Fruit fly (Drosophila melanogaster) whole organism, embryonic: ENCODE measurements around the gene CG34269.

Experiments
- Atf-2 ChIP-seq: fragments of 200-800 bp; sonication (Bioruptor generic); optimal IDR thresholded peaks from 2 replicates; lab custom pipeline; 2016; ENCODE audit warnings: missing biosample characterization, missing genetic modification characterization
- Atf6 ChIP-seq: fragments of 200-800 bp; sonication (Bioruptor generic); IDR thresholded peaks from 2 replicates; pipeline ENCODE4 v1.3.6; 2022; ENCODE audit warnings: missing biosample characterization, missing genetic modification characterization
- C15 ChIP-seq: fragments of 200-800 bp; sonication (Bioruptor generic); IDR thresholded peaks from 3 replicates; pipeline ENCODE4 v1.3.6; 2022; ENCODE audit warnings: missing biosample characterization, missing genetic modification characterization
- CG12104 ChIP-seq: fragments of 200-800 bp; sonication (Bioruptor generic); optimal IDR thresholded peaks from 3 replicates; lab custom pipeline; 2016; ENCODE audit warnings: missing biosample characterization, missing genetic modification characterization
- CG12744 ChIP-seq: fragments of 200-800 bp; sonication (Bioruptor generic); optimal IDR thresholded peaks from 2 replicates; lab custom pipeline; 2016; ENCODE audit warnings: missing biosample characterization, missing genetic modification characterization
- CG15479 ChIP-seq: fragments of 200-800 bp; sonication (Bioruptor generic); optimal IDR thresholded peaks from 3 replicates; lab custom pipeline; 2019; ENCODE audit warnings: missing biosample characterization, mild to moderate bottlenecking, missing genetic modification characterization, moderate library complexity
- CG16863 ChIP-seq: fragments of 200-800 bp; sonication (Bioruptor generic); optimal IDR thresholded peaks from 3 replicates; lab custom pipeline; 2016; ENCODE audit warnings: missing biosample characterization, missing genetic modification characterization
- CG30431 ChIP-seq: fragments of 200-800 bp; sonication (Bioruptor generic); optimal IDR thresholded peaks from 2 replicates; lab custom pipeline; 2017; ENCODE audit warnings: missing biosample characterization, missing genetic modification characterization
- CG3407 ChIP-seq: fragments of 200-800 bp; sonication (Bioruptor generic); optimal IDR thresholded peaks from 2 replicates; lab custom pipeline; 2018; ENCODE audit warnings: missing biosample characterization, mild to moderate bottlenecking, missing genetic modification characterization
- CG4404 ChIP-seq: fragments of 200-800 bp; sonication (Bioruptor generic); IDR thresholded peaks from 2 replicates; pipeline ENCODE4 v1.3.6; 2022; ENCODE audit warnings: missing biosample characterization, missing genetic modification characterization
- CG4730 ChIP-seq: fragments of 200-800 bp; sonication (Bioruptor generic); IDR thresholded peaks from 2 replicates; pipeline ENCODE4 v1.3.6; 2022; ENCODE audit warnings: missing biosample characterization, missing genetic modification characterization
- CG7271 ChIP-seq: fragments of 200-800 bp; sonication (Bioruptor generic); optimal IDR thresholded peaks from 2 replicates; lab custom pipeline; 2018; ENCODE audit warnings: missing biosample characterization, mild to moderate bottlenecking, missing genetic modification characterization, moderate library complexity
- CG7357 ChIP-seq: fragments of 200-800 bp; sonication (Bioruptor generic); IDR thresholded peaks from 3 replicates; pipeline ENCODE4 v1.3.6; 2022; ENCODE audit warnings: missing biosample characterization, missing genetic modification characterization
- CG7963 ChIP-seq: fragments of 200-800 bp; sonication (Bioruptor generic); IDR thresholded peaks from 3 replicates; pipeline ENCODE4 v1.3.6; 2022; ENCODE audit warnings: missing biosample characterization, missing genetic modification characterization; ENCODE audit not compliant: partially characterized antibody
- CG9215 ChIP-seq: fragments of 200-800 bp; sonication (Bioruptor generic); IDR thresholded peaks from 2 replicates; pipeline ENCODE4 v1.3.6; 2022; ENCODE audit warnings: missing biosample characterization, missing genetic modification characterization
- CG9727 ChIP-seq: fragments of 200-800 bp; sonication (Bioruptor generic); optimal IDR thresholded peaks from 3 replicates; lab custom pipeline; 2017; ENCODE audit warnings: missing biosample characterization, mild to moderate bottlenecking, missing genetic modification characterization
- CG9817 ChIP-seq: fragments of 200-800 bp; sonication (Bioruptor generic); optimal IDR thresholded peaks from 2 replicates; lab custom pipeline; 2018; ENCODE audit warnings: missing biosample characterization, mild to moderate bottlenecking, missing genetic modification characterization, moderate library complexity
- CTCF ChIP-seq: fragments of 200-800 bp; sonication (Bioruptor generic); optimal IDR thresholded peaks from 2 replicates; lab custom pipeline; 2017; ENCODE audit warnings: missing biosample characterization, mild to moderate bottlenecking, missing genetic modification characterization, moderate library complexity
- D19B ChIP-seq: fragments of 200-800 bp; sonication (Bioruptor generic); optimal IDR thresholded peaks from 2 replicates; lab custom pipeline; 2017; ENCODE audit warnings: missing biosample characterization, mild to moderate bottlenecking, missing genetic modification characterization
- Dbx ChIP-seq: fragments of 200-800 bp; sonication (Bioruptor generic); IDR thresholded peaks from 3 replicates; pipeline ENCODE4 v1.3.6; 2022; ENCODE audit warnings: missing biosample characterization, missing genetic modification characterization
- HHEX ChIP-seq: fragments of 200-800 bp; sonication (Bioruptor generic); optimal IDR thresholded peaks from 3 replicates; lab custom pipeline; 2017; ENCODE audit warnings: missing biosample characterization, mild to moderate bottlenecking, missing genetic modification characterization, missing genetic modification reagents
- Hsf ChIP-seq: fragments of 200-800 bp; sonication (Bioruptor generic); optimal IDR thresholded peaks from 3 replicates; lab custom pipeline; 2016; ENCODE audit warnings: missing biosample characterization, missing genetic modification characterization
- Jarid2 ChIP-seq: fragments of 200-800 bp; sonication (Bioruptor generic); optimal IDR thresholded peaks from 3 replicates; lab custom pipeline; 2017; ENCODE audit warnings: mild to moderate bottlenecking, missing biosample characterization, missing genetic modification reagents, missing genetic modification characterization
- NC2α ChIP-seq: fragments of 200-800 bp; sonication (Bioruptor generic); optimal IDR thresholded peaks from 2 replicates; lab custom pipeline; 2016; ENCODE audit warnings: missing biosample characterization, missing genetic modification characterization
- NFAT ChIP-seq: fragments of 200-800 bp; sonication (Bioruptor generic); IDR thresholded peaks from 2 replicates; pipeline ENCODE4 v1.3.6; 2022; ENCODE audit warnings: missing biosample characterization, missing genetic modification characterization
- Neu2 ChIP-seq: fragments of 200-800 bp; sonication (Bioruptor generic); optimal IDR thresholded peaks from 3 replicates; lab custom pipeline; 2016; ENCODE audit warnings: missing biosample characterization, missing genetic modification characterization, borderline replicate concordance
- Nf-YA ChIP-seq: fragments of 200-800 bp; sonication (Bioruptor generic); IDR thresholded peaks from 2 replicates; pipeline ENCODE4 v1.3.6; 2022; ENCODE audit warnings: missing biosample characterization, missing genetic modification characterization
- Nf-YC ChIP-seq: fragments of 200-800 bp; optimal IDR thresholded peaks from 3 replicates; lab custom pipeline; 2019; ENCODE audit warnings: missing biosample characterization, mild to moderate bottlenecking, missing genetic modification characterization, moderate library complexity
- Stat92E ChIP-seq, 3 experiments: fragments of >200 bp in 2 of 3; fragments of 200-800 bp in 1 of 3; sonication (Bioruptor generic) in 1 of 3; optimal IDR thresholded peaks; 2 replicates each; lab custom pipeline; 2017 to 2019; ENCODE audit warnings: missing biosample characterization in 3 of 3, missing genetic modification characterization in 3 of 3, mild to moderate bottlenecking in 1 of 3, moderate library complexity in 1 of 3
- Vsx1 ChIP-seq: fragments of 200-800 bp; sonication (Bioruptor generic); optimal IDR thresholded peaks from 2 replicates; lab custom pipeline; 2017; ENCODE audit warnings: missing biosample characterization, mild to moderate bottlenecking, missing genetic modification characterization, missing genetic modification reagents
- amos ChIP-seq: fragments of 200-800 bp; sonication (Bioruptor generic); IDR thresholded peaks from 2 replicates; pipeline ENCODE4 v1.3.6; 2022; ENCODE audit warnings: missing biosample characterization, missing genetic modification characterization; ENCODE audit not compliant: partially characterized antibody
- ato ChIP-seq: fragments of 200-800 bp; sonication (Bioruptor generic); IDR thresholded peaks from 2 replicates; pipeline ENCODE4 v1.3.6; 2022; ENCODE audit warnings: missing biosample characterization, missing genetic modification characterization; ENCODE audit not compliant: partially characterized antibody
- az2 ChIP-seq: fragments of 200-800 bp; sonication (Bioruptor generic); optimal IDR thresholded peaks from 3 replicates; lab custom pipeline; 2016; ENCODE audit warnings: missing biosample characterization, missing genetic modification characterization
- cas ChIP-seq: fragments of 200-800 bp; sonication (Bioruptor generic); IDR thresholded peaks from 2 replicates; pipeline ENCODE4 v1.3.6; 2022; ENCODE audit warnings: missing biosample characterization, missing genetic modification characterization
- crp ChIP-seq, 2 experiments: fragments of 200-800 bp; sonication (Bioruptor generic); optimal IDR thresholded peaks; 2 replicates in 1 of 2; 3 replicates in 1 of 2; lab custom pipeline; 2017; ENCODE audit warnings: missing biosample characterization in 2 of 2, missing genetic modification characterization in 2 of 2, mild to moderate bottlenecking in 1 of 2, moderate library complexity in 1 of 2
- cwo ChIP-seq: fragments of 200-800 bp; sonication (Bioruptor generic); optimal IDR thresholded peaks from 3 replicates; lab custom pipeline; 2017; ENCODE audit warnings: missing biosample characterization, missing genetic modification characterization, mild to moderate bottlenecking, moderate library complexity, missing genetic modification reagents
- fd3F ChIP-seq: fragments of 200-800 bp; sonication (Bioruptor generic); optimal IDR thresholded peaks from 2 replicates; lab custom pipeline; 2018; ENCODE audit warnings: missing biosample characterization, mild to moderate bottlenecking, missing genetic modification characterization, moderate library complexity
- fd96Cb ChIP-seq: fragments of 200-800 bp; sonication (Bioruptor generic); optimal IDR thresholded peaks from 2 replicates; lab custom pipeline; 2018; ENCODE audit warnings: missing biosample characterization, mild to moderate bottlenecking, missing genetic modification characterization, moderate library complexity
- hkb ChIP-seq, 2 experiments: fragments of 200-800 bp in 1 of 2; fragments of >200 bp in 1 of 2; sonication (Bioruptor generic) in 1 of 2; IDR thresholded peaks in 1 of 2; optimal IDR thresholded peaks in 1 of 2; 2 replicates each; pipeline versions ENCODE4 v1.3.6 to Lab custom; 2017 to 2022; ENCODE audit warnings: missing biosample characterization in 1 of 2, missing genetic modification characterization in 1 of 2
- lmd ChIP-seq: fragments of 200-800 bp; sonication (Bioruptor generic); IDR thresholded peaks from 2 replicates; pipeline ENCODE4 v1.3.6; 2022; ENCODE audit warnings: missing biosample characterization, missing genetic modification characterization
- mam ChIP-seq: fragments of 200-800 bp; sonication (Bioruptor generic); optimal IDR thresholded peaks from 3 replicates; lab custom pipeline; 2016; ENCODE audit warnings: missing biosample characterization, missing genetic modification characterization
- nerfin-1 ChIP-seq: fragments of 200-800 bp; sonication (Bioruptor generic); optimal IDR thresholded peaks from 3 replicates; lab custom pipeline; 2019; ENCODE audit warnings: missing biosample characterization, mild to moderate bottlenecking, missing genetic modification characterization, moderate library complexity
- prd ChIP-seq, 3 experiments: fragments of >200 bp in 2 of 3; fragments of 200-800 bp in 1 of 3; sonication (Bioruptor generic) in 1 of 3; optimal IDR thresholded peaks in 2 of 3; IDR thresholded peaks in 1 of 3; 2 replicates in 2 of 3; 3 replicates in 1 of 3; pipeline versions ENCODE4 v1.3.6 to Lab custom; 2017 to 2022; ENCODE audit warnings: missing biosample characterization in 1 of 3, missing genetic modification characterization in 1 of 3
- pros ChIP-seq: fragments of 200-800 bp; sonication (Bioruptor generic); optimal IDR thresholded peaks from 3 replicates; lab custom pipeline; 2019; ENCODE audit warnings: missing biosample characterization, mild to moderate bottlenecking, missing genetic modification characterization, moderate library complexity
- sqz ChIP-seq: fragments of 200-800 bp; sonication (Bioruptor generic); optimal IDR thresholded peaks from 3 replicates; lab custom pipeline; 2018; ENCODE audit warnings: missing biosample characterization, mild to moderate bottlenecking, missing genetic modification characterization
- tgo ChIP-seq: fragments of 200-800 bp; sonication (Bioruptor generic); IDR thresholded peaks from 3 replicates; pipeline ENCODE4 v1.3.6; 2022; ENCODE audit warnings: missing biosample characterization, missing genetic modification characterization
- vnd ChIP-seq: fragments of 200-800 bp; sonication (Bioruptor generic); IDR thresholded peaks from 3 replicates; pipeline ENCODE4 v1.3.6; 2022; ENCODE audit warnings: missing biosample characterization, missing genetic modification characterization; ENCODE audit not compliant: partially characterized antibody
- yki ChIP-seq: fragments of >200 bp; optimal IDR thresholded peaks from 3 replicates; lab custom pipeline; 2018
- zf30C ChIP-seq: fragments of 200-800 bp; sonication (Bioruptor generic); optimal IDR thresholded peaks from 3 replicates; lab custom pipeline; 2018; ENCODE audit warnings: missing biosample characterization, mild to moderate bottlenecking, missing genetic modification characterization

The CG34269 gene

dm6 chr3L:563002-563627, 35.0 kb downstream of the CG34269 start (continued):
- TF ChIP-seq CG9215 (GFP tag; lab: Robert Waterston, UW) = peak; percentile 34; the same call in 1 of the 2 replicates
- no peak for TF ChIP-seq CG7963 (GFP tag; lab: Robert Waterston, UW)
- TF ChIP-seq NFAT (GFP tag; lab: Robert Waterston, UW) = no peak
- TF ChIP-seq CG4730 (GFP tag; lab: Robert Waterston, UW) = 0 out of 2 replicates have a peak, but pooled peaks have one; percentile 27
- TF ChIP-seq CG3407 (GFP tag; lab: Kevin White, UChicago) = peak; percentile 6
- no peak for TF ChIP-seq pros (GFP tag; lab: Kevin White, UChicago)
- peak; percentile 24 for TF ChIP-seq mam (GFP tag; lab: Kevin White, UChicago)
- no peak for TF ChIP-seq Nf-YC (tag; lab: Kevin White, UChicago)
- no peak for TF ChIP-seq C15 (GFP tag; lab: Robert Waterston, UW)
- TF ChIP-seq HHEX (GFP tag; lab: Kevin White, UChicago) = peak; percentile 47
- no peak for TF ChIP-seq NC2α (GFP tag; lab: Kevin White, UChicago)
- TF ChIP-seq Atf6 (GFP tag; lab: Robert Waterston, UW) = no peak; the same call in 1 of the 2 replicates
- 0 out of 3 replicates have a peak, but pooled peaks have one; percentile 43 for TF ChIP-seq CG7357
- peak; percentile 63 for TF ChIP-seq CG9727 (GFP tag; lab: Kevin White, UChicago)
- peak; percentile 58 for TF ChIP-seq nerfin-1 (tag; lab: Kevin White, UChicago)
- TF ChIP-seq CG7271 = no peak
- TF ChIP-seq cwo = peak; percentile 64
- TF ChIP-seq ato = no peak
- no peak for TF ChIP-seq CG12104 (GFP tag; lab: Kevin White, UChicago)
- TF ChIP-seq Hsf (GFP tag; lab: Kevin White, UChicago) = peak; percentile 51
- TF ChIP-seq CG12744 = no peak
- TF ChIP-seq Stat92E (GFP tag; optimal IDR thresholded peaks at IDR 0.05; lab: Kevin White, UChicago) = no peak
- peak; percentile 4 for TF ChIP-seq sqz (GFP tag; lab: Kevin White, UChicago)
- TF ChIP-seq Dbx (GFP tag; lab: Robert Waterston, UW) = no peak
- peak; percentile 21 for TF ChIP-seq CG30431
- no peak for TF ChIP-seq prd (optimal IDR thresholded peaks at IDR 0.05; lab: Kevin White, UChicago)
- TF ChIP-seq prd (GFP tag; IDR thresholded peaks at IDR 0.05; lab: Robert Waterston, UW) = peak; percentile 79
- TF ChIP-seq vnd (GFP tag; lab: Robert Waterston, UW) = no peak
- no peak for TF ChIP-seq Vsx1 (GFP tag; lab: Kevin White, UChicago)
- peak; percentile 4 for TF ChIP-seq CG16863 (GFP tag; lab: Kevin White, UChicago)
- TF ChIP-seq CG4404 (GFP tag; lab: Robert Waterston, UW) = no peak
- TF ChIP-seq hkb (optimal IDR thresholded peaks at IDR 0.05; lab: Kevin White, UChicago) = no peak
- peak; percentile 90 for TF ChIP-seq hkb (GFP tag; IDR thresholded peaks at IDR 0.05; lab: Robert Waterston, UW)
- no peak for TF ChIP-seq zf30C
- 0 out of 2 replicates have a peak, but pooled peaks have one; percentile 45 for TF ChIP-seq Nf-YA
- no peak for TF ChIP-seq amos (GFP tag; lab: Robert Waterston, UW)
- peak; percentile 66 for TF ChIP-seq fd96Cb (tag; lab: Kevin White, UChicago)
- TF ChIP-seq Jarid2 (GFP tag; lab: Kevin White, UChicago) = peak; percentile 39
- TF ChIP-seq cas (GFP tag; lab: Robert Waterston, UW) = no peak
- no peak for TF ChIP-seq yki (lab: Kevin White, UChicago)
- peak; percentile 70 for TF ChIP-seq lmd (GFP tag; lab: Robert Waterston, UW)
- no peak for TF ChIP-seq fd3F (GFP tag; lab: Kevin White, UChicago)
- peak; percentile 33 for TF ChIP-seq az2 (GFP tag; lab: Kevin White, UChicago)
- peak; percentile 67 for TF ChIP-seq tgo
- TF ChIP-seq crp (GFP tag; optimal IDR thresholded peaks at IDR 0.05; lab: Kevin White, UChicago) = no peak
- TF ChIP-seq Neu2 (GFP tag; lab: Kevin White, UChicago) = no peak
- no peak for TF ChIP-seq CG15479 (GFP tag; lab: Kevin White, UChicago)
- peak; percentile 29 for TF ChIP-seq D19B
- TF ChIP-seq CG9817 = peak; percentile 22
- no peak for TF ChIP-seq Atf-2 (GFP tag; lab: Kevin White, UChicago)
- TF ChIP-seq CTCF (GFP tag; lab: Kevin White, UChicago) = peak; percentile 41
